Worm (Caenorhabditis elegans): Measurements from ENCODE around the gene F28G4.3.
A peak's percentile ranks its signal among the peaks of the same experiment; 100 is the strongest.

The F28G4.3 gene

DNA sequence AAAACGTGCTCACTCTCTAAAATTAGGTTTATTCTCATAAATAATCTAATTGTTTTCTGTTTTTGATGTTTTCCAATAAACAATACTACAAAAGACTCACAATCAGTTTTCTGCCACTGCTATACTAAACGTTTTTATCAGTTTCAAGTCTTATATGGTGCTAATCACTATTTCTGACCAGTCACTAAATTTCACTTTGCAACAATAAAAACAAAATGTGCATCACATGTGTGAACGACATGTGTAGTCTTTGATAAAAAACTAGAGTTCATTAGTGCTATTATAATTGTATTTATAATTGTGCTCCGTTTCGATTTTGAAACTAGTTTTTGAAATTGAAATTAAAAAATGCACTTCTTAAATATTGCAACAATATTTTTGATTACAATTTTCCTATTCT lies 9.6 kb downstream of the F28G4.3 start, which contains the start of gene cyp-37B1:
TSS of gene cyp-37B1 (plus strand) at position 199 of the 400 bp plus-strand sequence.
- TF ChIP-seq elt-2 (tag; optimal IDR thresholded peaks at IDR 0.05) (peak; percentile 18), ets-4 (tag; optimal IDR thresholded peaks at IDR 0.05) (no peak), C38D4.7 (GFP tag; optimal IDR thresholded peaks at IDR 0.05) (no peak), pha-4 (tag; optimal IDR thresholded peaks at IDR 0.05) (no peak), dve-1 (tag; optimal IDR thresholded peaks at IDR 0.05) (no peak)

DNA sequence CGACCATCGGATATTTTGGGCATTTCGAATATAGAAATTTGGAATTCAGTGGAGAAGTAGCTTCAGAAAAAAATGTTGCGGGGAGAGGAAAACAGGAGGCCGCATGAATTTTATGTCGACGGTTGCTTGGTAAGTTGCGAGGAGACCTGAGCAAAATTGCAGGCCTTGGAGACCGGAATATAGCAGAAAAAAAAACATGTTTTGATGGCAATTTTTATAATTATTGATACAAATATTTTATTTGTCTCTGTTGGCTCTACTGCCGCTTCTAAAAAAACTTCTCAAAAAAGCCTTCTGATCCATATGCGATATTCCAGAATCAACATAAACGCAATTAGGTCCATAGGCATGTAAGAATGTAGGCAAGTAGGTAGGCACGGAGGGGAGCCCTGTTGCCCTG lies 12.2 kb downstream of the F28G4.3 start, which contains the start of gene pacl-1:
TSS of gene pacl-1 (minus strand) at position 101 of the 400 bp plus-strand sequence.
- no peak for TF ChIP-seq ceh-48 (tag; optimal IDR thresholded peaks at IDR 0.05)
- no peak for TF ChIP-seq ama-1 (optimal IDR thresholded peaks at IDR 0.05)
- no peak for TF ChIP-seq madf-2 (tag; optimal IDR thresholded peaks at IDR 0.05)

- no peak for TF ChIP-seq C08G9.2 (tag; optimal IDR thresholded peaks at IDR 0.05)
These were observed 16.4 kb downstream of the F28G4.3 start, which contains the start of gene T13F3.6 for ce11 chrV:16271121-16271520. TSS of gene T13F3.6 (minus strand) at chrV:16271221.

DNA sequence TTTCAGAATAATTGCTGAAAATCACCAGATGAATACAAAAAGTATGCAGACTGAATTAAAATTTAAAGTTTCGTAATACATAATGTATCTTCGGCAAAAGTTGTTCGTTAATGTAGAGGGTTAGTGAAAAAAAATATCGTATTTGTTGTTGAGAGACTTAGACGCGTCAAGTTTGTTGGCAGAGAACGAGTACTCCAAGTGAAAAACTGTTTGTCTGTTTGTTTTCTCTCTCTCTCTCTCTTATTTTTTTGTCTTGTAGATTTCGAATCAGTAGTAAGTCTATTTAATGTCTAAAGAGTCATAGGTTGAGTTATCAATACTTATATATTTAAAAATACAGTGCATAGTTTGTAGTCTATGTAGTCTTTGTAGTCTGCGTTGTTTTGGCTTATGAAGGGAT lies 18.0 kb downstream of the F28G4.3 start, which contains the start of the genes fbxa-2 and T13F3.8:
TSS of gene fbxa-2 (minus strand) at position 101 of the 400 bp plus-strand sequence.
TSS of gene T13F3.8 (plus strand) at position 245 of the 400 bp plus-strand sequence.
- TF ChIP-seq zip-5 (tag; optimal IDR thresholded peaks at IDR 0.05), result no peak
- no peak for TF ChIP-seq sox-4 (tag; optimal IDR thresholded peaks at IDR 0.05)
- no peak for TF ChIP-seq ets-4 (tag; optimal IDR thresholded peaks at IDR 0.05)
- TF ChIP-seq hlh-8 (tag; optimal IDR thresholded peaks at IDR 0.05), result no peak
- no peak for TF ChIP-seq syd-9 (tag; optimal IDR thresholded peaks at IDR 0.05)
- TF ChIP-seq pat-9 (tag; optimal IDR thresholded peaks at IDR 0.05), result no peak
- no peak for TF ChIP-seq tbx-2 (tag; optimal IDR thresholded peaks at IDR 0.05)
- TF ChIP-seq C38D4.7 (GFP tag; optimal IDR thresholded peaks at IDR 0.05), result no peak

DNA sequence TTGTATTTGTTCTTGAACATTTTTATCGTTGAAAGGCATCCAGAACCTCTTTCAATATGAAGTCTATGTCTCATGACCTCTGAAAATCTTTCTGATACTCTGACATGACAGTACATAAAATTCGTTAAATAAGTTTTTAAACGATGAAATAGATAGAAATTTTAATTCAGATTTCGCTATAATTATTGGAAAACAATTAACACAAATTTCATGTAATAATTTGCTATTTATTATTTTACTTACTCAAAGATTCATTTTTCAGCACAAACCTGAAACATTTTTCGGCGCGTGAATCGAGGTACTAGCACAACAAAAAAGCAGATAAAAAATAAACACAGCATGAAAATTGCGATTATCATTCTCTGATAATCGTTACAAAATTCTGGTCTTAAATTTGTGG lies 21.0 kb downstream of the F28G4.3 start, which contains the start of gene T13F3.4:
TSS of gene T13F3.4 (minus strand) at position 101 of the 400 bp plus-strand sequence.
- TF ChIP-seq madf-2 (tag; optimal IDR thresholded peaks at IDR 0.05) (no peak), unc-86 (tag; optimal IDR thresholded peaks at IDR 0.05) (no peak), tbx-2 (tag; optimal IDR thresholded peaks at IDR 0.05) (no peak), pha-4 (tag; optimal IDR thresholded peaks at IDR 0.05) (no peak), nhr-232 (tag; optimal IDR thresholded peaks at IDR 0.05) (no peak), C08G9.2 (tag; optimal IDR thresholded peaks at IDR 0.05) (no peak), ceh-22 (tag; optimal IDR thresholded peaks at IDR 0.05) (no peak), zip-5 (tag; optimal IDR thresholded peaks at IDR 0.05) (no peak), pax-1 (tag; optimal IDR thresholded peaks at IDR 0.05) (no peak), syd-9 (tag; optimal IDR thresholded peaks at IDR 0.05) (no peak), nfya-1 (tag; optimal IDR thresholded peaks at IDR 0.05) (no peak), pha-2 (tag; optimal IDR thresholded peaks at IDR 0.05) (no peak), ahr-1 (tag; optimal IDR thresholded peaks at IDR 0.05) (no peak), ceh-30 (tag; optimal IDR thresholded peaks at IDR 0.05) (no peak), fax-1 (tag; optimal IDR thresholded peaks at IDR 0.05) (no peak), Y22D7AL.16 (tag; optimal IDR thresholded peaks at IDR 0.05) (no peak), hlh-8 (tag; optimal IDR thresholded peaks at IDR 0.05) (no peak), hlh-6 (tag; optimal IDR thresholded peaks at IDR 0.05) (no peak)

DNA sequence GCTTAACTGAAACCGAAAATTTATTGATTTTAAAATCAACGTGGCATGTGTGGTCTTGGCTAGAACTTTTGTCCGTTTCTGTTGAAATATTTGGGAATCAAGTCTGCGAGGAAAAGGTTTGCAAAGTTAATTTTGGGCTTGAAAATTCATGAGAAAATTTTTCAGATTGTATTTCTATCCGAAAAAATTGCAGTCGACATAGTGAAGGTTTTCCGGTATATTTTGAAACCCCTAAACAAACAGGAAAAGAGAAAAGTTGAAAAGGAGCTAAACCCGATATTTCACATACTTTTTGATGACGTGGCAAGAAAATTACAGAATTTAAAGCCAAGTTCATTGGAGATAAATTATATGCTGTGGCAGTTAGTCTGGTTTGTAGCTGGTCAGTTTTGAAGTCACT lies 27.8 kb downstream of the F28G4.3 start, which contains the start of gene nhr-127:
TSS of gene nhr-127 (plus strand) at position 301 of the 400 bp plus-strand sequence.
- TF ChIP-seq C08G9.2 (tag; optimal IDR thresholded peaks at IDR 0.05) (no peak), ceh-24 (tag; optimal IDR thresholded peaks at IDR 0.05) (no peak), ceh-30 (tag; optimal IDR thresholded peaks at IDR 0.05) (no peak), ceh-22 (tag; optimal IDR thresholded peaks at IDR 0.05) (no peak), ceh-9 (tag; optimal IDR thresholded peaks at IDR 0.05) (no peak), pat-9 (tag; optimal IDR thresholded peaks at IDR 0.05) (no peak), zip-5 (tag; optimal IDR thresholded peaks at IDR 0.05) (no peak), npax-4 (tag; optimal IDR thresholded peaks at IDR 0.05) (no peak), lim-6 (tag; optimal IDR thresholded peaks at IDR 0.05) (no peak), ceh-34 (tag; optimal IDR thresholded peaks at IDR 0.05) (no peak), fkh-10 (GFP tag; optimal IDR thresholded peaks at IDR 0.05) (no peak), ref-2 (tag; optimal IDR thresholded peaks at IDR 0.05) (no peak)
